Fruit fly (Drosophila melanogaster): ENCODE measurements around the gene AIF.

The AIF gene

dm6 chr2L:2165238-2165577 lies 13.7 kb downstream of the AIF start (continued):
- TF ChIP-seq Trl (optimal IDR thresholded peaks at IDR 0.05) (no peak), Trl (GFP tag; optimal IDR thresholded peaks at IDR 0.05) (no peak), vfl (GFP tag; optimal IDR thresholded peaks at IDR 0.05) (no peak), run (tag; optimal IDR thresholded peaks at IDR 0.05) (no peak), MTF-1 (GFP tag; optimal IDR thresholded peaks at IDR 0.05; ENCODE audit: borderline replicate concordance) (no peak), ase (GFP tag; IDR thresholded peaks at IDR 0.05) (no peak), tup (GFP tag; optimal IDR thresholded peaks at IDR 0.05) (no peak), fd102C (GFP tag; optimal IDR thresholded peaks at IDR 0.05) (no peak), Fer2 (tag; optimal IDR thresholded peaks at IDR 0.05) (no peak), tll (GFP tag; optimal IDR thresholded peaks at IDR 0.05) (peak in 1 of 2 experiments; percentile 77), CG15073 (GFP tag; optimal IDR thresholded peaks at IDR 0.05) (no peak), sqz (GFP tag; optimal IDR thresholded peaks at IDR 0.05) (no peak), Jarid2 (GFP tag; optimal IDR thresholded peaks at IDR 0.05) (no peak), sisA (GFP tag; IDR thresholded peaks at IDR 0.05) (no peak), pros (GFP tag; optimal IDR thresholded peaks at IDR 0.05) (peak; percentile 61), CG17385 (GFP tag; optimal IDR thresholded peaks at IDR 0.05) (no peak)

- no peak for TF ChIP-seq Sry-β (GFP tag; optimal IDR thresholded peaks at IDR 0.05)
- TF ChIP-seq seq (GFP tag; IDR thresholded peaks at IDR 0.05) = no peak
- no peak for TF ChIP-seq GATAe (GFP tag; conservative IDR thresholded peaks at IDR 0.05)
- no peak for TF ChIP-seq Dp (GFP tag; optimal IDR thresholded peaks at IDR 0.05)
- TF ChIP-seq CG33557 (GFP tag; optimal IDR thresholded peaks at IDR 0.05) = no peak
- TF ChIP-seq fd96Cb (tag; optimal IDR thresholded peaks at IDR 0.05) = no peak
- TF ChIP-seq amos (GFP tag; IDR thresholded peaks at IDR 0.05; ENCODE audit: partially characterized antibody) = no peak
- no peak for TF ChIP-seq CG6689 (GFP tag; IDR thresholded peaks at IDR 0.05)
- TF ChIP-seq scrt (GFP tag; optimal IDR thresholded peaks at IDR 0.05) = no peak
- TF ChIP-seq CG11085 (GFP tag; IDR thresholded peaks at IDR 0.05) = no peak
- TF ChIP-seq sd (tag; optimal IDR thresholded peaks at IDR 0.05) = peak; percentile 95
- no peak for TF ChIP-seq CG17361 (GFP tag; IDR thresholded peaks at IDR 0.05)
- TF ChIP-seq NK7.1 (GFP tag; optimal IDR thresholded peaks at IDR 0.05) = no peak
- no peak for TF ChIP-seq p53 (GFP tag; optimal IDR thresholded peaks at IDR 0.05)
- TF ChIP-seq CrebB (tag; optimal IDR thresholded peaks at IDR 0.05) = no peak
- no peak for TF ChIP-seq stwl (tag; optimal IDR thresholded peaks at IDR 0.05)
- TF ChIP-seq shn (GFP tag; optimal IDR thresholded peaks at IDR 0.05) = no peak
- TF ChIP-seq zen (tag; optimal IDR thresholded peaks at IDR 0.05) = no peak
- no peak for TF ChIP-seq chm (GFP tag; IDR thresholded peaks at IDR 0.05)
- no peak for TF ChIP-seq HLHmδ (GFP tag; optimal IDR thresholded peaks at IDR 0.05)
- no peak for TF ChIP-seq Dfd (GFP tag; optimal IDR thresholded peaks at IDR 0.05)
- no peak for TF ChIP-seq otp (GFP tag; IDR thresholded peaks at IDR 0.05)
- TF ChIP-seq chif (GFP tag; optimal IDR thresholded peaks at IDR 0.05) = no peak
- no peak for TF ChIP-seq gfzf (GFP tag; optimal IDR thresholded peaks at IDR 0.05)
- TF ChIP-seq CG12219 (GFP tag; optimal IDR thresholded peaks at IDR 0.05) = no peak
- no peak for TF ChIP-seq CG12942 (GFP tag; optimal IDR thresholded peaks at IDR 0.05)
- TF ChIP-seq CG5245 (GFP tag; optimal IDR thresholded peaks at IDR 0.05) = no peak
- TF ChIP-seq grn (GFP tag; optimal IDR thresholded peaks at IDR 0.05) = no peak
- TF ChIP-seq CG3281 (GFP tag; optimal IDR thresholded peaks at IDR 0.05) = peak; percentile 5
- TF ChIP-seq pzg (GFP tag; optimal IDR thresholded peaks at IDR 0.05) = no peak
- no peak for TF ChIP-seq CG9797 (GFP tag; optimal IDR thresholded peaks at IDR 0.05)
- no peak for TF ChIP-seq CG10209 (GFP tag; optimal IDR thresholded peaks at IDR 0.05)
- no peak for TF ChIP-seq fd102C (GFP tag; optimal IDR thresholded peaks at IDR 0.05)
- no peak for TF ChIP-seq crp (GFP tag; optimal IDR thresholded peaks at IDR 0.05)
- TF ChIP-seq cad (GFP tag; optimal IDR thresholded peaks at IDR 0.05) = no peak
- TF ChIP-seq BEAF-32 (GFP tag; optimal IDR thresholded peaks at IDR 0.05) = no peak
These were observed 14.3 kb downstream of the AIF start for dm6 chr2L:2165864-2166263.
